Worm (Caenorhabditis elegans) whole organism, L4 larva: ENCODE results near the gene clec-68.
A peak's percentile ranks its signal among the peaks of the same experiment; 100 is the strongest.

Source experiments
- F26F4.8 ChIP-seq: fragments of 200-800 bp; sonication (Bioruptor generic); conservative IDR thresholded peaks from 2 replicates; pipeline ENCODE4 v1.3.6; 2022; ENCODE audit warnings: missing genetic modification characterization, missing compliant biosample characterization
- T20F7.1 ChIP-seq: fragments of 200-800 bp; sonication (Bioruptor generic); optimal IDR thresholded peaks from 2 replicates; lab custom pipeline; 2018; ENCODE audit warnings: mild to moderate bottlenecking, missing genetic modification characterization, missing compliant biosample characterization
- ama-1 ChIP-seq: fragments of 150-350 bp; optimal IDR thresholded peaks from 2 replicates; lab custom pipeline; 2014; ENCODE audit warnings: inconsistent platforms, mixed read lengths
- dmd-6 ChIP-seq: fragments of 200-800 bp; sonication (Bioruptor generic); IDR thresholded peaks from 2 replicates; pipeline ENCODE4 v1.3.6; 2022; ENCODE audit warnings: missing genetic modification reagents, missing genetic modification characterization, missing compliant biosample characterization
- lin-15B ChIP-seq: fragments of 150-350 bp; sonication (generic microtip); optimal IDR thresholded peaks from 3 replicates; lab custom pipeline; 2014; ENCODE audit warnings: missing biosample characterization, missing genetic modification characterization
- zfp-3 ChIP-seq: fragments of 200-800 bp; sonication (Bioruptor generic); conservative IDR thresholded peaks from 2 replicates; pipeline ENCODE4 v1.3.6; 2022; ENCODE audit warnings: missing genetic modification reagents, missing genetic modification characterization, missing compliant biosample characterization

The clec-68 gene

DNA sequence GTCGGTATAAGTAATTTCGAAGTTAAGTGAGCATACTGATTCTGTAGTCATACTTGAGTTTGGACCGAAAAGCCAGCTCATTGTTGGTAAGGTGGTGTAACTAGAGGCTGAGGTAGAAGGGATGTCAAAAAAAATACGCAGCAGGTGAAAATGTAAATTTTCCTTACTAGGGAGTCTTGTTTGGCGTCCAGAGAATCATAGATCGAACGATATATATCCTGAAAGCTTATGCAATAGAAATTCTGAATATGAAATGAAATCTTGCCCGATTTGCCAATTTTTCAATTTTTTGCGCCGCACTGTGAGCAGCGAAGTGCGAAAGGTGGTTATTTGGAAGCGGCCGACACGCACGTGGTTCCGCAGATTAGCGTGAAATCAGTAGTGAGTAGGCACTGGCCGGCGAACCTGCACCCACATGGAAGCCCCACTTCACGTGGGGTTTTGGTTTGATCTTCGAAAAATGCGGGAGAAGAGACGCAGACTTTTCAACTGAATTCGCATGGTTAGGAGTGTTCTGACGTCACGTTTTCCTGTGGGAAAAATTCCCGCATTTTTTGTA lies 51.8 kb downstream of the clec-68 start, which contains the start of gene srh-220:
TSS of gene srh-220 (minus strand) at position 51 of the 559 bp plus-strand sequence.
- TF ChIP-seq T20F7.1 (GFP tag; lab: Kevin White, UChicago), result no peak
- no peak for TF ChIP-seq zfp-3 (GFP tag; lab: Robert Waterston, UW)
- no peak for TF ChIP-seq lin-15B
- 0 out of 2 replicates have a peak, but pooled peaks have one; percentile 51 for TF ChIP-seq F26F4.8 (GFP tag; lab: Robert Waterston, UW)
- no peak for TF ChIP-seq ama-1 (lab: Kevin White, UChicago)
- TF ChIP-seq dmd-6 (GFP tag; lab: Robert Waterston, UW), result no peak
